Fruit fly (Drosophila melanogaster) whole organism, wandering third instar larva: ENCODE results near the gene Rlip.
A peak's percentile ranks its signal among the peaks of the same experiment; 100 is the strongest.

ENCODE experiments used
- Abd-B ChIP-seq: fragments of >200 bp; optimal IDR thresholded peaks from 2 replicates; lab custom pipeline; 2017; ENCODE audit warnings: missing biosample characterization, missing genetic modification characterization
- CG9705 ChIP-seq: fragments of 200-800 bp; sonication (Bioruptor generic); optimal IDR thresholded peaks from 2 replicates; lab custom pipeline; 2018; ENCODE audit warnings: missing biosample characterization, mild to moderate bottlenecking, missing genetic modification characterization
- CrebA ChIP-seq: fragments of 200-800 bp; sonication (Bioruptor generic); optimal IDR thresholded peaks from 2 replicates; lab custom pipeline; 2016; ENCODE audit warnings: missing biosample characterization, mild to moderate bottlenecking, missing genetic modification characterization, borderline replicate concordance
- Dfd ChIP-seq: fragments of >200 bp; optimal IDR thresholded peaks from 2 replicates; lab custom pipeline; 2017; ENCODE audit warnings: missing biosample characterization, missing genetic modification characterization
- Dif ChIP-seq: fragments of 200-275, 200-300 bp; sonication (Bioruptor generic); optimal IDR thresholded peaks from 2 replicates; lab custom pipeline; 2018; ENCODE audit warnings: missing biosample characterization, missing genetic modification characterization; ENCODE audit not compliant: partially characterized antibody
- GATAd ChIP-seq: sonication (Bioruptor generic); optimal IDR thresholded peaks from 2 replicates; lab custom pipeline; 2016; ENCODE audit warnings: missing biosample characterization, missing genetic modification characterization
- HLH106 ChIP-seq: fragments of 200-800 bp; optimal IDR thresholded peaks from 3 replicates; lab custom pipeline; 2019; ENCODE audit warnings: missing biosample characterization, mild to moderate bottlenecking, missing genetic modification characterization, moderate library complexity
- Hnf4 ChIP-seq: fragments of 200-800 bp; sonication (Bioruptor generic); optimal IDR thresholded peaks from 2 replicates; lab custom pipeline; 2016; ENCODE audit warnings: missing biosample characterization, mild to moderate bottlenecking, missing genetic modification characterization
- Hr78 ChIP-seq: fragments of >200 bp; optimal IDR thresholded peaks from 2 replicates; lab custom pipeline; 2017; ENCODE audit warnings: missing biosample characterization, missing genetic modification characterization
- Hr83 ChIP-seq: fragments of 200-300 bp; sonication (Bioruptor generic); optimal IDR thresholded peaks from 2 replicates; lab custom pipeline; 2016; ENCODE audit warnings: missing biosample characterization, mild to moderate bottlenecking, missing genetic modification characterization, moderate library complexity; ENCODE audit not compliant: poor library complexity, severe bottlenecking
- Jra ChIP-seq: sonication (Bioruptor generic); optimal IDR thresholded peaks from 2 replicates; lab custom pipeline; 2016; ENCODE audit warnings: missing biosample characterization, missing genetic modification characterization
- Mio ChIP-seq: sonication (Bioruptor generic); optimal IDR thresholded peaks from 2 replicates; lab custom pipeline; 2016; ENCODE audit warnings: missing biosample characterization, missing genetic modification characterization
- Myc ChIP-seq: fragments of >200 bp; optimal IDR thresholded peaks from 2 replicates; lab custom pipeline; 2017
- N ChIP-seq: fragments of >200 bp; optimal IDR thresholded peaks from 2 replicates; lab custom pipeline; 2018; ENCODE audit warnings: missing biosample characterization, missing external identifiers, missing genetic modification characterization
- Rel ChIP-seq, 2 experiments: fragments of 200-800 bp; sonication (Bioruptor generic) in 1 of 2; optimal IDR thresholded peaks; 2 replicates in 1 of 2; 3 replicates in 1 of 2; lab custom pipeline; 2016 to 2019; ENCODE audit warnings: mild to moderate bottlenecking in 2 of 2, missing biosample characterization in 2 of 2, missing genetic modification characterization in 2 of 2, moderate library complexity in 1 of 2
- br ChIP-seq: fragments of 200-800 bp; sonication (Bioruptor generic); optimal IDR thresholded peaks from 2 replicates; lab custom pipeline; 2016; ENCODE audit warnings: missing biosample characterization, missing genetic modification characterization
- brk ChIP-seq: fragments of 200-800 bp; sonication (Bioruptor generic); optimal IDR thresholded peaks from 2 replicates; lab custom pipeline; 2016; ENCODE audit warnings: missing biosample characterization, mild to moderate bottlenecking, missing genetic modification characterization
- dl ChIP-seq, 2 experiments: fragments of 175-275, 200-275 bp in 1 of 2; fragments of 200-275 bp in 1 of 2; sonication (Bioruptor generic); optimal IDR thresholded peaks; lab custom pipeline; 2018; ENCODE audit warnings: mild to moderate bottlenecking in 2 of 2, missing biosample characterization in 2 of 2, missing genetic modification characterization in 2 of 2, moderate library complexity in 2 of 2; ENCODE audit not compliant: partially characterized antibody in 2 of 2, insufficient read depth in 1 of 2
- dmrt93B ChIP-seq: fragments of 200-800 bp; sonication (Bioruptor generic); optimal IDR thresholded peaks from 2 replicates; lab custom pipeline; 2018; ENCODE audit warnings: missing biosample characterization, mild to moderate bottlenecking, missing genetic modification characterization
- dsf ChIP-seq: sonication (Bioruptor generic); optimal IDR thresholded peaks from 2 replicates; lab custom pipeline; 2016; ENCODE audit warnings: missing biosample characterization, missing genetic modification characterization, borderline replicate concordance
- ey ChIP-seq: fragments of 200-800 bp; sonication (Bioruptor generic); optimal IDR thresholded peaks from 2 replicates; lab custom pipeline; 2016; ENCODE audit warnings: missing biosample characterization, missing genetic modification characterization
- foxo ChIP-seq, 2 experiments: fragments of 200-800 bp; sonication (Bioruptor generic); optimal IDR thresholded peaks; 2 replicates in 1 of 2; 3 replicates in 1 of 2; lab custom pipeline; 2016 to 2017; ENCODE audit warnings: missing biosample characterization in 2 of 2, missing genetic modification characterization in 2 of 2
- fru ChIP-seq: fragments of 200-800 bp; sonication (Bioruptor generic); optimal IDR thresholded peaks from 3 replicates; lab custom pipeline; 2016; ENCODE audit warnings: missing biosample characterization, mild to moderate bottlenecking, missing genetic modification characterization
- h ChIP-seq: fragments of 200-800 bp; sonication (Bioruptor generic); optimal IDR thresholded peaks from 3 replicates; lab custom pipeline; 2016; ENCODE audit warnings: missing biosample characterization, mild to moderate bottlenecking, missing genetic modification characterization
- jim ChIP-seq: fragments of 175-275, 200-325 bp; sonication (Bioruptor generic); optimal IDR thresholded peaks from 2 replicates; lab custom pipeline; 2016; ENCODE audit warnings: missing biosample characterization, mild to moderate bottlenecking, missing genetic modification characterization
- lola ChIP-seq: fragments of >200 bp; optimal IDR thresholded peaks from 2 replicates; lab custom pipeline; 2017; ENCODE audit warnings: missing biosample characterization, missing genetic modification characterization
- psq ChIP-seq: fragments of 200-800 bp; sonication (Bioruptor generic); optimal IDR thresholded peaks from 3 replicates; lab custom pipeline; 2017; ENCODE audit warnings: missing biosample characterization, mild to moderate bottlenecking, missing genetic modification characterization, moderate library complexity
- rgr ChIP-seq: fragments of 200-800 bp; sonication (Bioruptor generic); optimal IDR thresholded peaks from 3 replicates; lab custom pipeline; 2016; ENCODE audit warnings: missing biosample characterization, mild to moderate bottlenecking, missing genetic modification characterization
- sage ChIP-seq: fragments of 200-800 bp; sonication (Bioruptor generic); optimal IDR thresholded peaks from 2 replicates; lab custom pipeline; 2016; ENCODE audit warnings: missing biosample characterization, mild to moderate bottlenecking, missing genetic modification characterization
- usp ChIP-seq: fragments of >200 bp; optimal IDR thresholded peaks from 2 replicates; lab custom pipeline; 2017; ENCODE audit warnings: missing biosample characterization, missing genetic modification characterization
- woc ChIP-seq: sonication (Bioruptor generic); optimal IDR thresholded peaks from 2 replicates; lab custom pipeline; 2016; ENCODE audit warnings: missing biosample characterization, mild to moderate bottlenecking, missing genetic modification characterization

Rlip gene

DNA sequence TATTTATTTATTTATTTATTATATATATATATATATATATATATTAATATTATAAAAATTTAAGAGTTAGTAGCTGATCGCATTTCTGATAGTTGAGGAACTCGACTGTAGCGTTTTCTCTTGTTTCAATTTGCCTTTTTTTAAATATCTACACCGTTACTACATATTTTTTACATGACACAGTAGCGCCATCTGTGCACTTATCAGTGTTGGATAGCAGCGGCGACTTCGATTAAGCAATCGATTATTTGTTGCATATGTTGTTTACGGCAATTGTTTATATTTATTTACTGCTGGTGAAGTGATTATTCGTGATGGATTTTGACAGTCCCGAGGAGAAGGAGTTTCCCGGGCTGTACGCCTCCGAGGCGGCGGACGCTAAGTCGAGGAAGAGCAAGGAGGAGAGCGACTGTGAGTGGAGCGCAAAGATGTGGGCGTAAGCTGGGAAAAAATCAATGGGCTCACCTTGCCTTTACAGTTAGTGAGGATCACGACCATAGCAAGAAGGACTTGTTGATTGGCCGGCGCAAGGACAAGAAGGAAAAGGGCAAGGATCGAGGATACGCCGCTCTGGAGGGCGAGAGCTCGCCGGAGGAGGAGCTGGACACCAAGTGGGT, at the start of gene Rlip:
Gene Rlip, plus strand, starts transcription at position 221 of the 617 bp plus-strand sequence.
- TF ChIP-seq HLH106 (peak; percentile 42), sage (no peak), Dif (GFP tag; lab: Kevin White, UChicago) (no peak), rgr (peak; percentile 50), CrebA (GFP tag; lab: Kevin White, UChicago) (no peak), Myc (lab: Kevin White, UChicago) (no peak), N (GFP tag; lab: Kevin White, UChicago) (no peak), GATAd (GFP tag; lab: Kevin White, UChicago) (no peak), Hnf4 (GFP tag; lab: Kevin White, UChicago) (peak; percentile 52), psq (peak; percentile 9), jim (GFP tag; lab: Kevin White, UChicago) (no peak), Jra (no peak), Rel (GFP tag; optimal IDR thresholded peaks at IDR 0.05; lab: Kevin White, UChicago) (no peak), Rel (tag; optimal IDR thresholded peaks at IDR 0.05; lab: Kevin White, UChicago) (peak; percentile 17), dl (GFP tag; optimal IDR thresholded peaks at IDR 0.05; lab: Kevin White, UChicago; ENCODE audit: insufficient read depth in 1 of 2, partially characterized antibody in 2 of 2) (no peak), CG9705 (GFP tag; lab: Kevin White, UChicago) (peak; percentile 30), fru (GFP tag; lab: Kevin White, UChicago) (peak; percentile 62), br (GFP tag; lab: Kevin White, UChicago) (no peak), dmrt93B (GFP tag; lab: Kevin White, UChicago) (peak; percentile 27), h (peak; percentile 59), foxo (GFP tag; optimal IDR thresholded peaks at IDR 0.05; lab: Kevin White, UChicago) (peak in 1 of 2 experiments; percentile 67), Hr83 (no peak)
- TF ChIP-seq, all 38 proteins: peak for 10

DNA sequence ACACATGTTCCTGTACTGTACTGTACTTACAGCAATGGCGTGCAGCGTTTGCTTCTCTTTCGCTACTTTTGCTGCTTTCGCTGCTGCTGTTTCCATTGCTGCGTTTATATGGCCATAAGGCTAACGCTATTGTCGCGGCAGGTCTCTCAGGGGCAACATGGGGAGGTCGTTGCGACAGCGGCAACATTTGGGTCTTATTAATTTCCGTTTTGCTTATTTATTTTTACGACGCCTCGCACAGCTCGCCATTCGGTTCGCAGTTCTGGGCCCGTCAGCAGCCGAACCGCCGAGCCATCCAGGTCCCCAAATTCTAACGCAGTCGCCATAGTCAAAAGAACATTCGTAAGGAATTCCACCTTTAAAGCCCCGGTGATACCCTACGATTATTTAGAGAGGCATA, 40.8 kb upstream of the Rlip start:
- TF ChIP-seq ey (no peak), Mio (GFP tag; lab: Kevin White, UChicago) (no peak), h (no peak), Hr78 (GFP tag; lab: Kevin White, UChicago) (no peak), rgr (no peak), CG9705 (GFP tag; lab: Kevin White, UChicago) (no peak), Abd-B (GFP tag; lab: Kevin White, UChicago) (no peak), GATAd (GFP tag; lab: Kevin White, UChicago) (no peak)
- TF ChIP-seq, all 38 proteins: peak for 0

DNA sequence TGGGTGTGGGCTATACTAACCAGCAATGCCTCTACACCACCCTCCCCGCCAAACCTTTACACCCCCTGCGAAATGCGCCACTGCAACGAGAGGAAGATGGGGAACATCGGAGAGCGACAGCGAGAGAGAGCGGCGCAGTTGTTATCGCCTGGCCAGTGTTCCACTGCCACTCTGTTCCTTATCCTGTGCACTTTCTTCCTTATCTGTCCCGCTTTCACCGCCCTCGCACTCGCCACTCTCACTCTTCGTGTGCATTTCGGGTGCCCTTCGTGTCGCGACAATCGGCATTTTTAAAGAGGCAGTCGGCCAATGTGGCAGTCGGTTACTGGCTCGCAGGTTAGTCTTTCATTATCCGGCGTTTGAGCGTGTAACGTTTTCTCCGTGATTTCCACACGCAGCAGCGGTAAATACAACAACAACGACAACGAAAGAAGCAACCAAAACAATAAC, 39.6 kb upstream of the Rlip start, which contains the start of gene Calx:
Gene Calx, plus strand, starts transcription at position 338 of the 450 bp plus-strand sequence.
- TF ChIP-seq lola (GFP tag; lab: Kevin White, UChicago), result no peak
- TF ChIP-seq brk (GFP tag; lab: Kevin White, UChicago), result no peak
- TF ChIP-seq Myc (lab: Kevin White, UChicago), result no peak
- no peak for TF ChIP-seq HLH106
- peak; percentile 76 for TF ChIP-seq h
- TF ChIP-seq dmrt93B (GFP tag; lab: Kevin White, UChicago), result no peak
- TF ChIP-seq CG9705 (GFP tag; lab: Kevin White, UChicago), result no peak
- no peak for TF ChIP-seq psq
- no peak for TF ChIP-seq sage
- peak; percentile 28 to 37 for TF ChIP-seq dl (GFP tag; optimal IDR thresholded peaks at IDR 0.05; lab: Kevin White, UChicago; ENCODE audit: insufficient read depth in 1 of 2, partially characterized antibody in 2 of 2)
- no peak for TF ChIP-seq Hr83

DNA sequence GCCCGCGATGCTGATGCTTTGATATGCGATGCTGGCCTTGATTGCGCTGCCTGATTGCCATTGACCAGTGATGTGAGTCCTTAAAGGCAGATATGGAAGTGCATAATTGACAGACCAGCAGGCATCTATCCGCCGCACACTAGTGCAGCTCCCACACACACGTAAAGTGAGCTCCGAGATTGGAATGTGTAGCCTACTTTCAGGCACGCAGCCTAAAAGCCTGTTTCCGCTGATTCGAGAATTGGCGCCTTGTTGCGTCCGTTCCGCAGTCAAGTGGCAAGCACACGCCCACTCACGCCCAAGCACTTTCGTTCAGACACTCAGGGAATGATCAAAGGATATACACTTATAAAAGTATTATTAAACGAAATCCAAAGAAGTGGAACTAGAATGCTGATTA, 33.4 kb upstream of the Rlip start:
- TF ChIP-seq usp, result no peak
- no peak for TF ChIP-seq h
- no peak for TF ChIP-seq Dfd
- TF ChIP-seq Myc (lab: Kevin White, UChicago), result peak; percentile 43

DNA sequence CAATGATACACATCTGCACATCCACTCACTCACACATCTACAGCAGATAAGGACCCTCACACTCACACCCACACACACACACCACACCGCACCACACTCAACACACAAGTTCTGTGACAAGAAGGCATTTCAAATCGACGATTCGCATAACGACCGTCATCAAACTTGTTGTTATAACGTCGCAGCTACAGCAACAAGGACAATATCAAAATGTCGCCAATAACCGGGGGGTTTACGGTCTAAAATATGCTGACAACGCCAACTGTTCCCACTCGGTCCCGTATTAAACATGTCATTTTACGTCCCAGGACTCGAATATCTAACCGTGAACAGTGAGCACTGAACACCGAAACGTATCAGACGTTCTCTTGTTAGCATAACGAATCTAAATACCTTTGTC, 32.6 kb upstream of the Rlip start:
- TF ChIP-seq dsf (GFP tag; lab: Kevin White, UChicago), result no peak
- TF ChIP-seq woc (GFP tag; lab: Kevin White, UChicago), result no peak
- no peak for TF ChIP-seq Myc (lab: Kevin White, UChicago)
- TF ChIP-seq fru (GFP tag; lab: Kevin White, UChicago), result no peak
- TF ChIP-seq GATAd (GFP tag; lab: Kevin White, UChicago), result no peak
- TF ChIP-seq rgr, result no peak
- TF ChIP-seq, all 38 proteins: peak for 0
